Worm (Caenorhabditis elegans) whole organism, late embryonic: Measurements from ENCODE around the gene F54D10.9.

Experiments
- K02D7.2 ChIP-seq: sonication (generic microtip); optimal IDR thresholded peaks from 2 replicates; lab custom pipeline; 2017; ENCODE audit warnings: mild to moderate bottlenecking, missing genetic modification characterization, missing compliant biosample characterization
- ama-1 ChIP-seq: fragments of 150-350 bp; optimal IDR thresholded peaks from 2 replicates; lab custom pipeline; 2014
- ceh-48 ChIP-seq: sonication (generic microtip); optimal IDR thresholded peaks from 2 replicates; lab custom pipeline; 2016; ENCODE audit warnings: missing genetic modification characterization, inconsistent platforms, missing compliant biosample characterization
- dmd-4 ChIP-seq: sonication (generic microtip); optimal IDR thresholded peaks from 2 replicates; lab custom pipeline; 2016; ENCODE audit warnings: borderline replicate concordance, missing genetic modification characterization, missing compliant biosample characterization
- hlh-8 ChIP-seq: sonication (generic microtip); optimal IDR thresholded peaks from 2 replicates; lab custom pipeline; 2016; ENCODE audit warnings: missing genotype, missing genetic modification characterization, missing compliant biosample characterization
- pat-9 ChIP-seq: fragments of 200-800 bp; sonication (Bioruptor generic); optimal IDR thresholded peaks from 2 replicates; lab custom pipeline; 2018; ENCODE audit warnings: mild to moderate bottlenecking, missing genetic modification characterization, moderate library complexity, missing compliant biosample characterization

ce11 chrII:3805518-3805917, 26.8 kb downstream of the F54D10.9 start:
- TF ChIP-seq K02D7.2 = no peak
- TF ChIP-seq dmd-4 (tag; lab: Kevin White, UChicago) = no peak
- TF ChIP-seq hlh-8 (tag; lab: Kevin White, UChicago) = no peak
- no peak for TF ChIP-seq pat-9
- TF ChIP-seq ceh-48 (tag; lab: Kevin White, UChicago) = no peak
- no peak for TF ChIP-seq ama-1 (lab: Kevin White, UChicago)
